Fruit fly (Drosophila melanogaster): ENCODE results near the gene CG7304.

DNA sequence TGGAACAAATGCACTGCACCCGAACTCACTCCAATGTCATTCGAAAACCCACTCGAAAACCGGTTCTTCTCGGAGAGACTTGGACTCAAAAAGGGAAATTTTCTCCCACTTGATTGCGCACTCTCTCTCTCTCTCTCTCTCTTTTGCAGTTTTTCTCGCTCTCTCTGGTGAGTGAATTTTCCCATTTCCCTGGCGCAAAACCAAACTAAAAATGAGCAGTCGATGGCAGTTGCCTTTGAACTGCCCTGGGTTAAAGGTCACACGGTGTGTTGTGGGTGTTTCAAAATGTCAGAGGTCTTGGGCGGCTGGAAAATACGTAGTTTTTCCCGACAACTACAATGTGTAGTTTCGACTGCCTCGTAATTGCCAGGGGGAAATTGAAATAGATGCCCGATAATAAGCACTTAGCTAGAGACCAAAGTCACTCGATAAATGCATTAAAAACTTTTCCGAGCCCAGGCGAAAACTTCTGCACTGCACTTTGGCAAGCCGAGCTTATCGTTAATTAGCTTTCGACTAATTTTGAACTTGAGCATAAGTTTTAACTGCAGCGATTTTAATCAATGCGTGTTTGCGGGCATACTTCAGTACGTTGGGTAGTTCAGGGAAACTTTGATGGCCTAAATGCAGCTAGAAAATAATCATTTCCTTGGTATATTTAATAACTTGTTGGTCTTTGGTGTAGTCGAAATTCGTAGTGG, 49.9 kb downstream of the CG7304 start:
- no peak for TF ChIP-seq Mnt (GFP tag; optimal IDR thresholded peaks at IDR 0.05)
- TF ChIP-seq cic (GFP tag; optimal IDR thresholded peaks at IDR 0.05): no peak
- no peak for TF ChIP-seq Clk (GFP tag; optimal IDR thresholded peaks at IDR 0.05)
- TF ChIP-seq CG14711 (tag; optimal IDR thresholded peaks at IDR 0.05): no peak

Data from whole organism, adult.